Fruit fly (Drosophila melanogaster) whole organism, embryonic: ENCODE results near the gene CG14431.
A peak's percentile ranks its signal among the peaks of the same experiment; 100 is the strongest.

Experiments
- Atf-2 ChIP-seq: fragments of 200-800 bp; sonication (Bioruptor generic); optimal IDR thresholded peaks from 2 replicates; lab custom pipeline; 2016; ENCODE audit warnings: missing biosample characterization, missing genetic modification characterization
- Atf3 ChIP-seq: fragments of 200-800 bp; sonication (Bioruptor generic); optimal IDR thresholded peaks from 3 replicates; lab custom pipeline; 2016; ENCODE audit warnings: missing biosample characterization, missing genetic modification characterization
- C15 ChIP-seq: fragments of 200-800 bp; sonication (Bioruptor generic); IDR thresholded peaks from 3 replicates; pipeline ENCODE4 v1.3.6; 2022; ENCODE audit warnings: missing biosample characterization, missing genetic modification characterization
- CG10565 ChIP-seq: fragments of 200-800 bp; sonication (Bioruptor generic); optimal IDR thresholded peaks from 3 replicates; lab custom pipeline; 2016; ENCODE audit warnings: missing biosample characterization, mild to moderate bottlenecking, missing genetic modification characterization
- CG11723 ChIP-seq: fragments of 200-800 bp; sonication (Bioruptor generic); optimal IDR thresholded peaks from 2 replicates; lab custom pipeline; 2017; ENCODE audit warnings: missing biosample characterization, mild to moderate bottlenecking, missing genetic modification characterization
- CG13287 ChIP-seq: fragments of 200-800 bp; sonication (Bioruptor generic); IDR thresholded peaks from 2 replicates; pipeline ENCODE4 v1.3.6; 2022; ENCODE audit warnings: missing biosample characterization, missing genetic modification characterization; ENCODE audit not compliant: partially characterized antibody
- CG15269 ChIP-seq: fragments of 200-800 bp; sonication (Bioruptor generic); optimal IDR thresholded peaks from 2 replicates; lab custom pipeline; 2018; ENCODE audit warnings: missing biosample characterization, mild to moderate bottlenecking, missing genetic modification characterization, moderate library complexity
- CG15601 ChIP-seq: fragments of 200-800 bp; sonication (Bioruptor generic); optimal IDR thresholded peaks from 3 replicates; lab custom pipeline; 2019; ENCODE audit warnings: missing biosample characterization, mild to moderate bottlenecking, missing genetic modification characterization, moderate library complexity
- CG16813 ChIP-seq: fragments of 200-800 bp; sonication (Bioruptor generic); IDR thresholded peaks from 3 replicates; pipeline ENCODE4 v1.3.6; 2022; ENCODE audit warnings: missing biosample characterization, missing genetic modification characterization; ENCODE audit not compliant: partially characterized antibody
- CG17568 ChIP-seq: fragments of 200-800 bp; sonication (Bioruptor generic); optimal IDR thresholded peaks from 2 replicates; lab custom pipeline; 2018; ENCODE audit warnings: missing biosample characterization, mild to moderate bottlenecking, missing genetic modification characterization, moderate library complexity
- CG2129 ChIP-seq: fragments of 200-800 bp; sonication (Bioruptor generic); IDR thresholded peaks from 2 replicates; pipeline ENCODE4 v1.3.6; 2022; ENCODE audit warnings: missing biosample characterization, missing genetic modification characterization; ENCODE audit not compliant: partially characterized antibody
- CG2678 ChIP-seq: fragments of 200-800 bp; sonication (Bioruptor generic); optimal IDR thresholded peaks from 3 replicates; lab custom pipeline; 2019; ENCODE audit warnings: missing biosample characterization, mild to moderate bottlenecking, missing genetic modification characterization, moderate library complexity
- CG30431 ChIP-seq: fragments of 200-800 bp; sonication (Bioruptor generic); optimal IDR thresholded peaks from 2 replicates; lab custom pipeline; 2017; ENCODE audit warnings: missing biosample characterization, missing genetic modification characterization
- CG31365 ChIP-seq: fragments of 200-800 bp; sonication (Bioruptor generic); optimal IDR thresholded peaks from 2 replicates; lab custom pipeline; 2018; ENCODE audit warnings: missing biosample characterization, mild to moderate bottlenecking, missing genetic modification characterization
- CG32532 ChIP-seq: fragments of 200-800 bp; sonication (Bioruptor generic); IDR thresholded peaks from 2 replicates; pipeline ENCODE4 v1.3.6; 2022; ENCODE audit warnings: missing biosample characterization, missing genetic modification characterization
- CG3281 ChIP-seq: fragments of 200-800 bp; sonication (Bioruptor generic); optimal IDR thresholded peaks from 3 replicates; lab custom pipeline; 2017; ENCODE audit warnings: missing biosample characterization, mild to moderate bottlenecking, missing genetic modification characterization
- CG33557 ChIP-seq: fragments of 200-800 bp; sonication (Bioruptor generic); optimal IDR thresholded peaks from 2 replicates; lab custom pipeline; 2019; ENCODE audit warnings: missing biosample characterization, mild to moderate bottlenecking, missing genetic modification characterization, moderate library complexity
- CG34376 ChIP-seq: fragments of 200-800 bp; sonication (Bioruptor generic); optimal IDR thresholded peaks from 2 replicates; lab custom pipeline; 2018; ENCODE audit warnings: missing biosample characterization, mild to moderate bottlenecking, missing genetic modification characterization
- CG4282 ChIP-seq: fragments of 200-800 bp; sonication (Bioruptor generic); optimal IDR thresholded peaks from 2 replicates; lab custom pipeline; 2016; ENCODE audit warnings: missing biosample characterization, missing genetic modification characterization
- CG7556 ChIP-seq: fragments of 200-800 bp; sonication (Bioruptor generic); optimal IDR thresholded peaks from 2 replicates; lab custom pipeline; 2017; ENCODE audit warnings: missing biosample characterization, mild to moderate bottlenecking, missing genetic modification characterization
- CkIIα-i1 ChIP-seq: fragments of 200-800 bp; sonication (Bioruptor generic); IDR thresholded peaks from 2 replicates; pipeline ENCODE4 v1.3.6; 2022; ENCODE audit warnings: missing biosample characterization, missing genetic modification characterization
- CrebB ChIP-seq: fragments of 200-800 bp; sonication (Bioruptor generic); optimal IDR thresholded peaks from 3 replicates; lab custom pipeline; 2018; ENCODE audit warnings: missing biosample characterization, mild to moderate bottlenecking, missing genetic modification characterization
- Dip3 ChIP-seq: fragments of 200-800 bp; sonication (Bioruptor generic); optimal IDR thresholded peaks from 3 replicates; lab custom pipeline; 2016; ENCODE audit warnings: missing biosample characterization, missing genetic modification characterization
- Fer2 ChIP-seq: fragments of 200-800 bp; sonication (Bioruptor generic); optimal IDR thresholded peaks from 2 replicates; lab custom pipeline; 2018; ENCODE audit warnings: missing biosample characterization, mild to moderate bottlenecking, missing genetic modification characterization, moderate library complexity
- Hr39 ChIP-seq: fragments of >200 bp; optimal IDR thresholded peaks from 2 replicates; lab custom pipeline; 2017
- Mrtf ChIP-seq: fragments of 200-800 bp; sonication (Bioruptor generic); IDR thresholded peaks from 3 replicates; pipeline ENCODE4 v1.3.6; 2022; ENCODE audit warnings: missing biosample characterization, missing genetic modification characterization
- NC2β ChIP-seq: fragments of 200-800 bp; sonication (Bioruptor generic); optimal IDR thresholded peaks from 2 replicates; lab custom pipeline; 2016; ENCODE audit warnings: missing biosample characterization, missing genetic modification characterization
- PHDP ChIP-seq: fragments of 200-800 bp; sonication (Bioruptor generic); optimal IDR thresholded peaks from 3 replicates; lab custom pipeline; 2018; ENCODE audit warnings: missing biosample characterization, mild to moderate bottlenecking, missing genetic modification characterization, moderate library complexity
- Sry-β ChIP-seq: fragments of 200-800 bp; sonication (Bioruptor generic); optimal IDR thresholded peaks from 2 replicates; lab custom pipeline; 2018; ENCODE audit warnings: missing biosample characterization, mild to moderate bottlenecking, missing genetic modification characterization, moderate library complexity
- Usf ChIP-seq: fragments of 200-800 bp; sonication (Bioruptor generic); optimal IDR thresholded peaks from 2 replicates; lab custom pipeline; 2017; ENCODE audit warnings: missing genotype, missing biosample characterization, missing genetic modification characterization
- br ChIP-seq: fragments of >200 bp; optimal IDR thresholded peaks from 2 replicates; lab custom pipeline; 2017
- chm ChIP-seq: fragments of 200-800 bp; sonication (Bioruptor generic); IDR thresholded peaks from 2 replicates; pipeline ENCODE4 v1.3.6; 2022; ENCODE audit warnings: missing biosample characterization, missing genetic modification characterization
- danr ChIP-seq: fragments of 200-800 bp; sonication (Bioruptor generic); IDR thresholded peaks from 2 replicates; pipeline ENCODE4 v1.3.6; 2022; ENCODE audit warnings: missing biosample characterization, missing genetic modification characterization
- dimm ChIP-seq: fragments of 200-800 bp; sonication (Bioruptor generic); IDR thresholded peaks from 2 replicates; pipeline ENCODE4 v1.3.6; 2022; ENCODE audit warnings: missing biosample characterization, missing genetic modification characterization
- emc ChIP-seq: fragments of 200-800 bp; sonication (Bioruptor generic); optimal IDR thresholded peaks from 2 replicates; lab custom pipeline; 2016; ENCODE audit warnings: missing biosample characterization, missing genetic modification characterization
- esg ChIP-seq: fragments of 200-800 bp; sonication (Bioruptor generic); conservative IDR thresholded peaks from 2 replicates; pipeline ENCODE4 v1.3.6; 2022; ENCODE audit warnings: missing biosample characterization, missing genetic modification characterization
- fd3F ChIP-seq: fragments of 200-800 bp; sonication (Bioruptor generic); optimal IDR thresholded peaks from 2 replicates; lab custom pipeline; 2018; ENCODE audit warnings: missing biosample characterization, mild to moderate bottlenecking, missing genetic modification characterization, moderate library complexity
- gce ChIP-seq: fragments of 200-800 bp; sonication (Bioruptor generic); IDR thresholded peaks from 3 replicates; pipeline ENCODE4 v1.3.6; 2022; ENCODE audit warnings: missing biosample characterization, missing genetic modification characterization
- gsb ChIP-seq: fragments of 200-800 bp; sonication (Bioruptor generic); IDR thresholded peaks from 2 replicates; pipeline ENCODE4 v1.3.6; 2022; ENCODE audit warnings: missing biosample characterization, missing genetic modification characterization
- nmo ChIP-seq: fragments of 200-800 bp; sonication (Bioruptor generic); optimal IDR thresholded peaks from 2 replicates; lab custom pipeline; 2018; ENCODE audit warnings: missing biosample characterization, mild to moderate bottlenecking, missing genetic modification characterization, moderate library complexity
- pros ChIP-seq: fragments of 200-800 bp; sonication (Bioruptor generic); optimal IDR thresholded peaks from 3 replicates; lab custom pipeline; 2019; ENCODE audit warnings: missing biosample characterization, mild to moderate bottlenecking, missing genetic modification characterization, moderate library complexity
- pzg ChIP-seq: fragments of 200-800 bp; sonication (Bioruptor generic); optimal IDR thresholded peaks from 3 replicates; lab custom pipeline; 2018; ENCODE audit warnings: missing biosample characterization, mild to moderate bottlenecking, missing genetic modification characterization, moderate library complexity
- repo ChIP-seq: fragments of 200-800 bp; sonication (Bioruptor generic); optimal IDR thresholded peaks from 2 replicates; lab custom pipeline; 2016; ENCODE audit warnings: missing biosample characterization, missing genetic modification characterization
- sens ChIP-seq: fragments of 200-800 bp; sonication (Bioruptor generic); peaks from one replicate; lab custom pipeline; 2016; ENCODE audit warnings: missing biosample characterization, missing genetic modification characterization
- seq ChIP-seq: fragments of 200-800 bp; sonication (Bioruptor generic); IDR thresholded peaks from 2 replicates; pipeline ENCODE4 v1.3.6; 2022; ENCODE audit warnings: missing biosample characterization, missing genetic modification characterization
- sr ChIP-seq: fragments of 200-800 bp; sonication (Bioruptor generic); IDR thresholded peaks from 3 replicates; pipeline ENCODE4 v1.3.6; 2022; ENCODE audit warnings: missing biosample characterization, missing genetic modification characterization
- tio ChIP-seq: fragments of 200-800 bp; sonication (Bioruptor generic); optimal IDR thresholded peaks from 2 replicates; lab custom pipeline; 2017; ENCODE audit warnings: missing biosample characterization, missing genetic modification characterization, inconsistent platforms
- tll ChIP-seq, 2 experiments: fragments of 200-800 bp in 1 of 2; fragments of >200 bp in 1 of 2; sonication (Bioruptor generic) in 1 of 2; optimal IDR thresholded peaks; 2 replicates each; lab custom pipeline; 2017 to 2019; ENCODE audit warnings: missing biosample characterization in 2 of 2, missing genetic modification characterization in 2 of 2, mild to moderate bottlenecking in 1 of 2, moderate library complexity in 1 of 2
- tna ChIP-seq: fragments of 200-800 bp; sonication (Bioruptor generic); IDR thresholded peaks from 2 replicates; pipeline ENCODE4 v1.3.6; 2022; ENCODE audit warnings: missing biosample characterization, missing genetic modification characterization; ENCODE audit not compliant: partially characterized antibody
- trh ChIP-seq: fragments of 200-800 bp; sonication (Bioruptor generic); optimal IDR thresholded peaks from 2 replicates; lab custom pipeline; 2016; ENCODE audit warnings: missing biosample characterization, missing genetic modification characterization
- tup ChIP-seq: fragments of 200-800 bp; sonication (Bioruptor generic); optimal IDR thresholded peaks from 2 replicates; lab custom pipeline; 2016; ENCODE audit warnings: missing biosample characterization, mild to moderate bottlenecking, missing genetic modification characterization, moderate library complexity

Gene CG14431

DNA sequence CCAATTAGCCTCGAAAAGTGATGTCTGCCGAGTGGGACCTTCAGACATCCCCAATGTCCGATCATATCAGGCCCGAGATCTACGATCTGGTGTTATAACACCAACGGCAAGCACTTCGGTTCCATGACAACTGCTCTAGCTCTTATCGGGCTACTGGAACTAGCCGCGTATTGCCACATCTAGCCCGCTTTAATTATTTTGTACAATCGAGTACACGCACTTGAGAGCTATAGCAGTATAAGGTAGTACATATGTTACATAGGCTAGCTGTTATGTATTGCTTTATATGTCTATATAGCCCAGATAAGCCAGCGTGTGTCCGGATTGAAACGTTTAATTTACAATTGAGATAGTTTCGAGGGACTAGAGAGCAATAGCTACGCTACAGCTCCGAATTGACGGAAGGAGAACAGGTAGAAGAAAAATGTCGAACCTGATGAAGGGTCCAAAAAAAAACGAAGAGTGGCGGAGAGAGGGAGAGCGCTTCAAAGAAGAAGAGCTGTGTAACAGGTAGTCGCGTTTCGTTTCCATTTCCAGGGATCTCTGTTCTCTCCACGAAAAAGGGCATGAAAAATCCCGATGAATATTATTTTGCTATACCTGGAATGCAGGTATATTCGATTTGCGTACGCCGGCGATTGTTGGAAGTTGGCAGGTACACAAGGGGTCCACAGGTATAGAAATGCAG, 89.0 kb downstream of the CG14431 start (continued):
- TF ChIP-seq pzg (GFP tag; lab: Kevin White, UChicago): no peak
- no peak for TF ChIP-seq danr (GFP tag; lab: Robert Waterston, UW)
- TF ChIP-seq C15 (GFP tag; lab: Robert Waterston, UW): no peak
- TF ChIP-seq CG4282 (GFP tag; lab: Kevin White, UChicago): no peak
- no peak for TF ChIP-seq tio (GFP tag; lab: Kevin White, UChicago)
- TF ChIP-seq emc: no peak
- no peak for TF ChIP-seq CG7556 (GFP tag; lab: Kevin White, UChicago)
- TF ChIP-seq tll (GFP tag; optimal IDR thresholded peaks at IDR 0.05; lab: Kevin White, UChicago): no peak
- TF ChIP-seq CkIIα-i1 (GFP tag; lab: Robert Waterston, UW): no peak
- no peak for TF ChIP-seq CG2678
- no peak for TF ChIP-seq CG3281 (GFP tag; lab: Kevin White, UChicago)
- TF ChIP-seq Hr39 (lab: Kevin White, UChicago): no peak
- no peak for TF ChIP-seq gce (GFP tag; lab: Robert Waterston, UW)
- no peak for TF ChIP-seq pros (GFP tag; lab: Kevin White, UChicago)
- no peak for TF ChIP-seq CG11723 (GFP tag; lab: Kevin White, UChicago)
- no peak for TF ChIP-seq esg (GFP tag; lab: Robert Waterston, UW)
- no peak for TF ChIP-seq Fer2 (tag; lab: Kevin White, UChicago)
- no peak for TF ChIP-seq CG10565
- TF ChIP-seq CG15601 (tag; lab: Kevin White, UChicago): no peak
- no peak for TF ChIP-seq sr
- TF ChIP-seq repo: no peak
- TF ChIP-seq Atf3 (GFP tag; lab: Kevin White, UChicago): no peak
- TF ChIP-seq CG13287 (GFP tag; lab: Robert Waterston, UW): no peak
- no peak for TF ChIP-seq Mrtf
- no peak for TF ChIP-seq CG16813 (GFP tag; lab: Robert Waterston, UW)
- no peak for TF ChIP-seq tna (GFP tag; lab: Robert Waterston, UW)
- no peak; the same call in 1 of the 2 replicates for TF ChIP-seq chm (GFP tag; lab: Robert Waterston, UW)
- no peak for TF ChIP-seq CG31365 (tag; lab: Kevin White, UChicago)
- no peak for TF ChIP-seq Usf (GFP tag; lab: Kevin White, UChicago)
- no peak for TF ChIP-seq fd3F (GFP tag; lab: Kevin White, UChicago)
- no peak for TF ChIP-seq CrebB
- no peak for TF ChIP-seq tup
- TF ChIP-seq trh: no peak
- no peak for TF ChIP-seq CG15269 (tag; lab: Kevin White, UChicago)
- TF ChIP-seq Dip3 (GFP tag; lab: Kevin White, UChicago): no peak
- TF ChIP-seq CG30431 (GFP tag; lab: Kevin White, UChicago): no peak
- no peak for TF ChIP-seq NC2β
- no peak for TF ChIP-seq CG32532 (GFP tag; lab: Robert Waterston, UW)
- no peak for TF ChIP-seq seq
- TF ChIP-seq CG17568 (GFP tag; lab: Kevin White, UChicago): no peak
- no peak for TF ChIP-seq Atf-2 (GFP tag; lab: Kevin White, UChicago)
- TF ChIP-seq sens (GFP tag; lab: Kevin White, UChicago): no peak
- TF ChIP-seq dimm (GFP tag; lab: Robert Waterston, UW): no peak
- no peak for TF ChIP-seq PHDP (tag; lab: Kevin White, UChicago)
- TF ChIP-seq nmo (GFP tag; lab: Kevin White, UChicago): no peak
- TF ChIP-seq br (lab: Kevin White, UChicago): no peak
- TF ChIP-seq gsb (GFP tag; lab: Robert Waterston, UW): no peak
- no peak for TF ChIP-seq Sry-β (GFP tag; lab: Kevin White, UChicago)
- TF ChIP-seq CG34376: peak; percentile 92
- no peak for TF ChIP-seq CG2129
- TF ChIP-seq CG33557 (GFP tag; lab: Kevin White, UChicago): no peak
